Fruit fly (Drosophila melanogaster) whole organism, prepupa: ENCODE results near the gene CG11892.

Source experiments
- CG1621 ChIP-seq: fragments of 200-800 bp; sonication (Bioruptor generic); optimal IDR thresholded peaks from 3 replicates; lab custom pipeline; 2018; ENCODE audit warnings: missing biosample characterization, mild to moderate bottlenecking, missing genetic modification characterization
- CG16779 ChIP-seq: fragments of 200-800 bp; sonication (Bioruptor generic); optimal IDR thresholded peaks from 3 replicates; lab custom pipeline; 2017; ENCODE audit warnings: missing biosample characterization, mild to moderate bottlenecking, missing genetic modification characterization
- CG8119 ChIP-seq: fragments of 200-800 bp; sonication (Bioruptor generic); IDR thresholded peaks from 3 replicates; pipeline ENCODE4 v1.3.6; 2022; ENCODE audit warnings: missing biosample characterization, missing genetic modification characterization
- Ets21C ChIP-seq: fragments of 200-800 bp; sonication (Bioruptor generic); optimal IDR thresholded peaks from 3 replicates; lab custom pipeline; 2016; ENCODE audit warnings: missing biosample characterization, missing genetic modification characterization

DNA sequence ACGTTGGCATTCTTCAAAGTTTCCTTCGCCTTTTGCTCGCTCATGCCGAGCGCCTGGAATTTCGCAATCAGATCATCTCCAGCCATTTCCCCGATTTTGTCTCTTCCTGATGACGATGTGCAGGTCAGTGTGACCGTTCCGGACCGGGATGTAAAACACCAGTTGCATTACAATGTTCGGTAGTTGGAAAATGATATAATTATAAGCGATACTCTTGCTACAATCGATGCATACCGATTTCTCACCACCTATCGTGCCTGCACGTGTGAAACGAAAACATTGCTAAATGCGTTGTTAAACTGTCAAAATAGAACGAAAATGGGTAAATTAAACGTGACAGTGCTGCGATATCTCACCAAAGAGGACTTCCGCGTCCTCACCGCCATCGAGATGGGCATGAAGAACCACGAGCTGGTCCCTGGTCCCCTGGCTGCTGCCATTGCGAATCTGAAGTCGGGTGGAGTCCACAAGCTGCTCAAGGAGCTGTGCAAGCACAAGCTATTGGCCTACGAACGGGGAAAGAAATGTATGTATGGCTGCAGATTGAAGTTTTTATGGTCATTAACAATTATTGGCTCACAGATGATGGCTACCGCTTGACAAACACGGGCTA, 15.7 kb upstream of the CG11892 start, which contains the start of the genes GlnRS and RIOK2:
- TF ChIP-seq Ets21C (GFP tag; lab: Kevin White, UChicago): no peak
- TF ChIP-seq CG1621: peak; percentile 33
- no peak for TF ChIP-seq CG8119 (GFP tag; lab: Robert Waterston, UW)
- TF ChIP-seq CG16779: no peak
